Worm (Caenorhabditis elegans): ENCODE measurements around the gene osg-1.

osg-1 gene

ce11 chrIII:5499942-5500341 lies 12.6 kb downstream of the osg-1 start:
- no peak for TF ChIP-seq pqm-1 (tag; optimal IDR thresholded peaks at IDR 0.05)
- TF ChIP-seq fkh-10 (GFP tag; optimal IDR thresholded peaks at IDR 0.05) = no peak
- TF ChIP-seq nhr-12 (tag; optimal IDR thresholded peaks at IDR 0.05) = no peak
- TF ChIP-seq ceh-9 (tag; optimal IDR thresholded peaks at IDR 0.05) = no peak
- TF ChIP-seq ceh-82 (tag; optimal IDR thresholded peaks at IDR 0.05) = no peak
- TF ChIP-seq jun-1 (tag; optimal IDR thresholded peaks at IDR 0.05) = no peak
- no peak for TF ChIP-seq nhr-23 (tag; optimal IDR thresholded peaks at IDR 0.05)
- no peak for TF ChIP-seq fos-1 (tag; optimal IDR thresholded peaks at IDR 0.05)
- no peak for TF ChIP-seq ztf-4 (tag; optimal IDR thresholded peaks at IDR 0.05)
- no peak for TF ChIP-seq nhr-28 (tag; optimal IDR thresholded peaks at IDR 0.05)
- no peak for TF ChIP-seq unc-62 (GFP tag; optimal IDR thresholded peaks at IDR 0.05)
- no peak for TF ChIP-seq nhr-67 (tag; optimal IDR thresholded peaks at IDR 0.05)
- no peak for TF ChIP-seq mml-1 (tag; optimal IDR thresholded peaks at IDR 0.05)
- no peak for TF ChIP-seq ceh-16 (tag; optimal IDR thresholded peaks at IDR 0.05)
- TF ChIP-seq nhr-11 (tag; optimal IDR thresholded peaks at IDR 0.05) = no peak
- TF ChIP-seq tbx-2 (tag; optimal IDR thresholded peaks at IDR 0.05) = no peak
- TF ChIP-seq ztf-11 (tag; optimal IDR thresholded peaks at IDR 0.05) = no peak

ce11 chrIII:5500732-5501131 lies 13.4 kb downstream of the osg-1 start:
- no peak for TF ChIP-seq daf-12 (tag; optimal IDR thresholded peaks at IDR 0.05)
- TF ChIP-seq nhr-11 (tag; optimal IDR thresholded peaks at IDR 0.05) = no peak
- TF ChIP-seq mml-1 (tag; optimal IDR thresholded peaks at IDR 0.05) = no peak
- TF ChIP-seq ceh-82 (tag; optimal IDR thresholded peaks at IDR 0.05) = no peak
- no peak for TF ChIP-seq ceh-16 (tag; optimal IDR thresholded peaks at IDR 0.05)

- TF ChIP-seq nhr-25 (tag; optimal IDR thresholded peaks at IDR 0.05) = peak; percentile 48
- peak; percentile 18 for TF ChIP-seq hmg-11 (tag; optimal IDR thresholded peaks at IDR 0.05)
- no peak for TF ChIP-seq daf-12 (tag; optimal IDR thresholded peaks at IDR 0.05)
- TF ChIP-seq nhr-77 (tag; optimal IDR thresholded peaks at IDR 0.05) = no peak
- peak; percentile 40 for TF ChIP-seq ama-1 (optimal IDR thresholded peaks at IDR 0.05)
- TF ChIP-seq fkh-2 (tag; optimal IDR thresholded peaks at IDR 0.05) = no peak
- TF ChIP-seq elt-2 (tag; optimal IDR thresholded peaks at IDR 0.05) = peak; percentile 20
- TF ChIP-seq pha-4 (tag; optimal IDR thresholded peaks at IDR 0.05) = peak; percentile 70
- no peak for TF ChIP-seq fkh-10 (GFP tag; optimal IDR thresholded peaks at IDR 0.05)
- TF ChIP-seq elt-1 (tag; optimal IDR thresholded peaks at IDR 0.05) = peak; percentile 3
Measured at ce11 chrIII:5501358-5502287, 14.3 kb downstream of the osg-1 start, which contains the start of gene R02F2.1. Gene R02F2.1, plus strand, starts transcription at chrIII:5501885.

ce11 chrIII:5502915-5503575 lies 15.7 kb downstream of the osg-1 start:
- no peak for TF ChIP-seq egl-27 (tag; optimal IDR thresholded peaks at IDR 0.05)
- TF ChIP-seq unc-62 (GFP tag; optimal IDR thresholded peaks at IDR 0.05) = peak; percentile 3
- peak; percentile 92 for TF ChIP-seq elt-1 (tag; optimal IDR thresholded peaks at IDR 0.05)
- TF ChIP-seq R02D3.7 (tag; optimal IDR thresholded peaks at IDR 0.05) = no peak
- peak; percentile 64 for TF ChIP-seq pha-4 (tag; optimal IDR thresholded peaks at IDR 0.05)
- no peak for TF ChIP-seq nhr-28 (tag; optimal IDR thresholded peaks at IDR 0.05)
- peak; percentile 53 for TF ChIP-seq nfya-1 (tag; optimal IDR thresholded peaks at IDR 0.05; ENCODE audit: insufficient read depth)
- no peak for TF ChIP-seq nhr-12 (tag; optimal IDR thresholded peaks at IDR 0.05)
- peak; percentile 63 for TF ChIP-seq nhr-25 (tag; optimal IDR thresholded peaks at IDR 0.05)
- TF ChIP-seq nhr-67 (tag; optimal IDR thresholded peaks at IDR 0.05) = no peak
- TF ChIP-seq nhr-11 (tag; optimal IDR thresholded peaks at IDR 0.05) = peak; percentile 8
- no peak for TF ChIP-seq fos-1 (tag; optimal IDR thresholded peaks at IDR 0.05)
- peak; percentile 19 for TF ChIP-seq lin-15B (tag; optimal IDR thresholded peaks at IDR 0.05)
- no peak for TF ChIP-seq unc-39 (tag; optimal IDR thresholded peaks at IDR 0.05)
- TF ChIP-seq pqm-1 (tag; optimal IDR thresholded peaks at IDR 0.05) = peak; percentile 82
- TF ChIP-seq fkh-2 (tag; optimal IDR thresholded peaks at IDR 0.05) = no peak
- TF ChIP-seq ceh-9 (tag; optimal IDR thresholded peaks at IDR 0.05) = no peak
- TF ChIP-seq aly-2 (tag; optimal IDR thresholded peaks at IDR 0.05) = no peak
- TF ChIP-seq elt-3 (tag; optimal IDR thresholded peaks at IDR 0.05) = no peak
- TF ChIP-seq ZK546.5 (tag; optimal IDR thresholded peaks at IDR 0.05) = no peak
- peak; percentile 57 for TF ChIP-seq skn-1 (tag; optimal IDR thresholded peaks at IDR 0.05)
- TF ChIP-seq tbx-2 (tag; optimal IDR thresholded peaks at IDR 0.05) = no peak
- no peak for TF ChIP-seq ztf-11 (tag; optimal IDR thresholded peaks at IDR 0.05)
- no peak for TF ChIP-seq nhr-237 (tag; optimal IDR thresholded peaks at IDR 0.05)
- no peak for TF ChIP-seq nhr-77 (tag; optimal IDR thresholded peaks at IDR 0.05)
- TF ChIP-seq nhr-23 (tag; optimal IDR thresholded peaks at IDR 0.05) = peak; percentile 85
- peak; percentile 72 for TF ChIP-seq nhr-43 (tag; optimal IDR thresholded peaks at IDR 0.05; ENCODE audit: poor library complexity, severe bottlenecking)
- TF ChIP-seq lin-39 (tag; optimal IDR thresholded peaks at IDR 0.05) = peak; percentile 29
- TF ChIP-seq zag-1 (tag; optimal IDR thresholded peaks at IDR 0.05) = no peak
- TF ChIP-seq mml-1 (tag; optimal IDR thresholded peaks at IDR 0.05) = no peak
- TF ChIP-seq ceh-28 (tag; optimal IDR thresholded peaks at IDR 0.05) = no peak
- TF ChIP-seq ztf-4 (tag; optimal IDR thresholded peaks at IDR 0.05) = no peak
- no peak for TF ChIP-seq sea-2 (GFP tag; optimal IDR thresholded peaks at IDR 0.05)
- TF ChIP-seq fkh-10 (GFP tag; optimal IDR thresholded peaks at IDR 0.05) = peak; percentile 53
- TF ChIP-seq ama-1 (optimal IDR thresholded peaks at IDR 0.05) = peak; percentile 44

All from whole organism, L3 larva.